Worm (Caenorhabditis elegans): ENCODE results near the gene F14B8.4.
"Not testable (repeated sequence)": the region's sequence is repeated elsewhere in the genome, so short reads cannot be mapped to it uniquely, and the experiment has no call there.

Gene F14B8.4

ce11 chrX:6868669-6869068 lies 31.1 kb downstream of the F14B8.4 start, which contains the start of gene C53B7.6:
Gene C53B7.6, minus strand, starts transcription at chrX:6868769.
- TF ChIP-seq ceh-62, pqm-1, lin-39 (tag; optimal IDR thresholded peaks at IDR 0.05): not testable (repeated sequence)

- TF ChIP-seq aha-1 (tag) (peak; percentile 99), mes-2 (tag; optimal IDR thresholded peaks at IDR 0.05; ENCODE audit: poor library complexity, severe bottlenecking) (peak; percentile 85), pha-4 (GFP tag; IDR thresholded peaks at IDR 0.05) (peak; percentile 91), pha-4 (tag; optimal IDR thresholded peaks at IDR 0.05) (no peak), F49E8.2 (tag; optimal IDR thresholded peaks at IDR 0.05; ENCODE audit: borderline replicate concordance) (peak; percentile 68), ctbp-1 (GFP tag; IDR thresholded peaks at IDR 0.05) (peak; percentile 81), ZK546.5 (tag; optimal IDR thresholded peaks at IDR 0.05) (no peak), lim-7 (GFP tag; IDR thresholded peaks at IDR 0.05) (peak; percentile 92), dmd-6 (GFP tag; IDR thresholded peaks at IDR 0.05) (peak; percentile 68), zfp-2 (tag; optimal IDR thresholded peaks at IDR 0.05) (peak; percentile 38), ztf-11 (tag; optimal IDR thresholded peaks at IDR 0.05) (no peak), duxl-1 (tag; optimal IDR thresholded peaks at IDR 0.05; ENCODE audit: poor library complexity) (peak; percentile 89), F44E2.7 (GFP tag; IDR thresholded peaks at IDR 0.05) (peak; percentile 81; the same call in 1 of the 2 replicates), Y48G9A.11 (GFP tag; IDR thresholded peaks at IDR 0.05) (peak; percentile 73), dpl-1 (GFP tag; optimal IDR thresholded peaks at IDR 0.05) (no peak), ceh-82 (tag; optimal IDR thresholded peaks at IDR 0.05) (no peak), mxl-2 (GFP tag; conservative IDR thresholded peaks at IDR 0.05) (peak; percentile 69), ces-1 (GFP tag; optimal IDR thresholded peaks at IDR 0.05) (no peak), T26A8.4 (GFP tag; IDR thresholded peaks at IDR 0.05) (peak; percentile 85), aly-2 (tag; optimal IDR thresholded peaks at IDR 0.05) (no peak), gei-8 (GFP tag; optimal IDR thresholded peaks at IDR 0.05) (peak; percentile 70), mep-1 (tag; optimal IDR thresholded peaks at IDR 0.05) (no peak), Y75B8A.6 (GFP tag; IDR thresholded peaks at IDR 0.05) (peak; percentile 79; the same call in 1 of the 2 replicates), hlh-11 (tag; optimal IDR thresholded peaks at IDR 0.05) (peak; percentile 68), nhr-102 (tag; optimal IDR thresholded peaks at IDR 0.05) (peak; percentile 66), F26F4.8 (GFP tag; conservative IDR thresholded peaks at IDR 0.05) (peak; percentile 85), mdl-1 (tag; optimal IDR thresholded peaks at IDR 0.05) (peak in 1 of 2 experiments; percentile 14), ceh-28 (tag; optimal IDR thresholded peaks at IDR 0.05) (no peak), nhr-10 (tag; optimal IDR thresholded peaks at IDR 0.05) (no peak), sdz-12 (GFP tag; optimal IDR thresholded peaks at IDR 0.05) (no peak), ztf-7 (tag; optimal IDR thresholded peaks at IDR 0.05) (no peak), hmg-1.1 (GFP tag; IDR thresholded peaks at IDR 0.05) (peak; percentile 76), daf-19 (GFP tag; conservative IDR thresholded peaks at IDR 0.05) (peak; percentile 89), nhr-76 (tag; optimal IDR thresholded peaks at IDR 0.05) (no peak), nhr-77 (tag; optimal IDR thresholded peaks at IDR 0.05) (no peak), skn-1 (tag; optimal IDR thresholded peaks at IDR 0.05) (no peak), rbr-2 (tag; optimal IDR thresholded peaks at IDR 0.05) (peak; percentile 73), nhr-11 (tag; optimal IDR thresholded peaks at IDR 0.05) (no peak), hlh-30 (tag; optimal IDR thresholded peaks at IDR 0.05; ENCODE audit: insufficient read depth) (peak; percentile 62), F10B5.3 (tag; optimal IDR thresholded peaks at IDR 0.05) (peak; percentile 73), lin-29 (GFP tag; IDR thresholded peaks at IDR 0.05) (0 out of 2 replicates have a peak, but pooled peaks have one; percentile 39), snpc-4 (tag; optimal IDR thresholded peaks at IDR 0.05) (no peak), hif-1 (tag; optimal IDR thresholded peaks at IDR 0.05) (peak; percentile 10 to 35), nhr-111 (GFP tag; optimal IDR thresholded peaks at IDR 0.05) (peak; percentile 88), attf-4 (tag; optimal IDR thresholded peaks at IDR 0.05) (no peak), Y105C5A.15 (GFP tag; IDR thresholded peaks at IDR 0.05) (peak; percentile 73; the same call in 1 of the 2 replicates), ceh-20 (GFP tag; IDR thresholded peaks at IDR 0.05) (peak; percentile 64; the same call in 1 of the 2 replicates)
These were observed 32.0 kb downstream of the F14B8.4 start for ce11 chrX:6867707-6868106.
